Fruit fly (Drosophila melanogaster): ENCODE measurements around the gene CG14879.

Gene CG14879

DNA sequence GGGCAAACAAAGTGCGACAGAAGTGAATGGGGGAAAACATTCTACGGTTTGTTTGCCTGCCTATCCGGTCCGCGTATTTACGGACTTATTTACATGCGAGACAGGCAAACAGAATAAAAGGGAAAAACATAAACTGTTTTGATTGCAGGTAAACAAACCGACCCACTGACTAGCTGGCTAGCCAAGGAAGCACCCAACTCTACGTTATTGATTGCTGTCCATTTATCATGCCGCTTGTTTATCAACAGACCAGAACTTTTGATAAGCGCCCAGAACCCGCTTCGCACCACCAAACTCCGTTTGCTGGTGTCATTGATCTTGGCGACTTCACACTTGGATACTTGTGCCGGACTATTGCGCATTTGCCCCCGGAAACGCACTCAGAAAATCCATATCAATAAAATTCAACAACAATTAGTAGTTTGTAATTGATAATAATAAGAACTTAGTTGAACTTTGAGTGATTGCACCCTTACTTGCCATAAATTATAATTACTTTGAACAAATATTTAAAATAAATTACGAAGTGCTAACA is 17.1 kb downstream of the CG14879 start (continued):
- peak; percentile 39 for TF ChIP-seq TFAM (GFP tag; optimal IDR thresholded peaks at IDR 0.05)
- TF ChIP-seq CG18764 (GFP tag; optimal IDR thresholded peaks at IDR 0.05) = peak; percentile 62
- TF ChIP-seq CG17186 (GFP tag; optimal IDR thresholded peaks at IDR 0.05) = peak; percentile 37
- TF ChIP-seq CG6654 (GFP tag; optimal IDR thresholded peaks at IDR 0.05) = no peak
- no peak for TF ChIP-seq Hr39 (optimal IDR thresholded peaks at IDR 0.05)
- TF ChIP-seq pfk (GFP tag; optimal IDR thresholded peaks at IDR 0.05) = peak; percentile 13
- peak; percentile 67 for TF ChIP-seq schlank (tag; optimal IDR thresholded peaks at IDR 0.05)
- peak; percentile 28 for TF ChIP-seq CG4424 (GFP tag; optimal IDR thresholded peaks at IDR 0.05)
- TF ChIP-seq ham (GFP tag; IDR thresholded peaks at IDR 0.05) = no peak
- peak; percentile 77 for TF ChIP-seq CG12236 (GFP tag; optimal IDR thresholded peaks at IDR 0.05)
- peak; percentile 77 for TF ChIP-seq CG11723 (GFP tag; optimal IDR thresholded peaks at IDR 0.05)
- peak in 1 of 3 experiments; percentile 70 for TF ChIP-seq lola (GFP tag; optimal IDR thresholded peaks at IDR 0.05)
- TF ChIP-seq CG32767 (GFP tag; IDR thresholded peaks at IDR 0.05) = 0 out of 2 replicates have a peak, but pooled peaks have one; percentile 31
- TF ChIP-seq Eip74EF (GFP tag; optimal IDR thresholded peaks at IDR 0.05) = peak in 1 of 2 experiments; percentile 39
- TF ChIP-seq Ptx1 (GFP tag; IDR thresholded peaks at IDR 0.05) = no peak
- peak; percentile 37 for TF ChIP-seq p53 (GFP tag; optimal IDR thresholded peaks at IDR 0.05)
- TF ChIP-seq sug (tag; optimal IDR thresholded peaks at IDR 0.05) = peak; percentile 38
- no peak for TF ChIP-seq jigr1 (GFP tag; IDR thresholded peaks at IDR 0.05)
- peak; percentile 86 for TF ChIP-seq CrebB (tag; optimal IDR thresholded peaks at IDR 0.05)
- no peak for TF ChIP-seq gfzf (GFP tag; optimal IDR thresholded peaks at IDR 0.05)
- TF ChIP-seq H15 (GFP tag; IDR thresholded peaks at IDR 0.05) = peak; percentile 65; the same call in 2 of the 3 replicates
- TF ChIP-seq D (optimal IDR thresholded peaks at IDR 0.05) = no peak
- TF ChIP-seq D (GFP tag; optimal IDR thresholded peaks at IDR 0.05) = peak; percentile 55
- TF ChIP-seq CG43689 (GFP tag; IDR thresholded peaks at IDR 0.05) = no peak
- peak; percentile 36; the same call in 1 of the 3 replicates for TF ChIP-seq row (GFP tag; IDR thresholded peaks at IDR 0.05)
- 0 out of 2 replicates have a peak, but pooled peaks have one; percentile 7 for TF ChIP-seq CG3847 (GFP tag; IDR thresholded peaks at IDR 0.05)
- peak; percentile 74 for TF ChIP-seq caup (GFP tag; optimal IDR thresholded peaks at IDR 0.05; ENCODE audit: severe bottlenecking)
- no peak for TF ChIP-seq CG10147 (GFP tag; optimal IDR thresholded peaks at IDR 0.05)
- TF ChIP-seq Hsf (GFP tag; optimal IDR thresholded peaks at IDR 0.05) = peak; percentile 55
- TF ChIP-seq CG14050 (GFP tag; IDR thresholded peaks at IDR 0.05) = no peak
- TF ChIP-seq CG4282 (GFP tag; optimal IDR thresholded peaks at IDR 0.05) = no peak
- no peak for TF ChIP-seq ap (GFP tag; IDR thresholded peaks at IDR 0.05)
- peak; percentile 16 for TF ChIP-seq tap (tag; optimal IDR thresholded peaks at IDR 0.05)
- peak; percentile 62; the same call in 1 of the 2 replicates for TF ChIP-seq Rfx (GFP tag; IDR thresholded peaks at IDR 0.05)
- peak; percentile 38 for TF ChIP-seq bcd (GFP tag; optimal IDR thresholded peaks at IDR 0.05)
- peak; percentile 14 for TF ChIP-seq MESR4 (GFP tag; optimal IDR thresholded peaks at IDR 0.05)
- TF ChIP-seq croc (GFP tag; conservative IDR thresholded peaks at IDR 0.05) = no peak; the same call in 2 of the 3 replicates
- peak; percentile 26 for TF ChIP-seq ERR (GFP tag; optimal IDR thresholded peaks at IDR 0.05)
- TF ChIP-seq oc (tag; optimal IDR thresholded peaks at IDR 0.05) = peak; percentile 25
- no peak for TF ChIP-seq cas (GFP tag; IDR thresholded peaks at IDR 0.05)
- TF ChIP-seq ash1 (GFP tag; optimal IDR thresholded peaks at IDR 0.05) = no peak
- no peak for TF ChIP-seq esg (GFP tag; conservative IDR thresholded peaks at IDR 0.05)
- peak; percentile 52 for TF ChIP-seq fd3F (GFP tag; optimal IDR thresholded peaks at IDR 0.05)
- TF ChIP-seq jing (GFP tag; optimal IDR thresholded peaks at IDR 0.05) = no peak
- no peak for TF ChIP-seq CG14965 (GFP tag; optimal IDR thresholded peaks at IDR 0.05; ENCODE audit: borderline replicate concordance)
- TF ChIP-seq CG10654 (GFP tag; optimal IDR thresholded peaks at IDR 0.05) = peak; percentile 3
- 0 out of 3 replicates have a peak, but pooled peaks have one; percentile 61 for TF ChIP-seq CG11695 (GFP tag; IDR thresholded peaks at IDR 0.05)
- peak; percentile 21 for TF ChIP-seq CG9817 (tag; optimal IDR thresholded peaks at IDR 0.05)
- no peak for TF ChIP-seq Dref (GFP tag; IDR thresholded peaks at IDR 0.05)
- TF ChIP-seq Dip2 (GFP tag; IDR thresholded peaks at IDR 0.05) = no peak
